Fruit fly (Drosophila melanogaster) whole organism, embryonic: Measurements from ENCODE around the gene baf.

Experiments used
- Blimp-1 ChIP-seq: fragments of 200-800 bp; sonication (Bioruptor generic); optimal IDR thresholded peaks from 3 replicates; lab custom pipeline; 2018; ENCODE audit warnings: missing biosample characterization, missing genetic modification characterization, mild to moderate bottlenecking, moderate library complexity, missing genetic modification reagents
- CG10321 ChIP-seq: fragments of 200-800 bp; sonication (Bioruptor generic); IDR thresholded peaks from 2 replicates; pipeline ENCODE4 v1.3.6; 2022; ENCODE audit warnings: missing biosample characterization, missing genetic modification characterization
- CG12071 ChIP-seq: fragments of 200-800 bp; sonication (Bioruptor generic); optimal IDR thresholded peaks from 3 replicates; lab custom pipeline; 2018; ENCODE audit warnings: missing biosample characterization, mild to moderate bottlenecking, missing genetic modification characterization
- CG12744 ChIP-seq: fragments of 200-800 bp; sonication (Bioruptor generic); optimal IDR thresholded peaks from 2 replicates; lab custom pipeline; 2016; ENCODE audit warnings: missing biosample characterization, missing genetic modification characterization
- CG12942 ChIP-seq: fragments of 200-800 bp; sonication (Bioruptor generic); optimal IDR thresholded peaks from 3 replicates; lab custom pipeline; 2016; ENCODE audit warnings: missing biosample characterization, missing genetic modification characterization
- CG13424 ChIP-seq: fragments of 200-800 bp; sonication (Bioruptor generic); optimal IDR thresholded peaks from 2 replicates; lab custom pipeline; 2019; ENCODE audit warnings: missing biosample characterization, mild to moderate bottlenecking, missing genetic modification characterization, moderate library complexity
- CG13775 ChIP-seq: fragments of 200-800 bp; sonication (Bioruptor generic); optimal IDR thresholded peaks from 3 replicates; lab custom pipeline; 2017; ENCODE audit warnings: missing biosample characterization, mild to moderate bottlenecking, missing genetic modification characterization
- CG13894 ChIP-seq: fragments of 200-800 bp; sonication (Bioruptor generic); optimal IDR thresholded peaks from 3 replicates; lab custom pipeline; 2018; ENCODE audit warnings: missing biosample characterization, mild to moderate bottlenecking, missing genetic modification characterization, moderate library complexity
- CG17359 ChIP-seq: fragments of 200-800 bp; sonication (Bioruptor generic); optimal IDR thresholded peaks from 3 replicates; lab custom pipeline; 2018; ENCODE audit warnings: missing biosample characterization, mild to moderate bottlenecking, missing genetic modification characterization, moderate library complexity
- CG17829 ChIP-seq: fragments of 200-800 bp; optimal IDR thresholded peaks from 2 replicates; lab custom pipeline; 2019; ENCODE audit warnings: missing biosample characterization, mild to moderate bottlenecking, missing genetic modification characterization, moderate library complexity
- CG1792 ChIP-seq: fragments of 200-800 bp; sonication (Bioruptor generic); optimal IDR thresholded peaks from 2 replicates; lab custom pipeline; 2016; ENCODE audit warnings: missing biosample characterization, missing genetic modification characterization
- CG34422 ChIP-seq: fragments of 200-800 bp; sonication (Bioruptor generic); IDR thresholded peaks from 3 replicates; pipeline ENCODE4 v1.3.6; 2022; ENCODE audit warnings: missing biosample characterization, missing genetic modification characterization
- CG3726 ChIP-seq: fragments of 200-800 bp; sonication (Bioruptor generic); IDR thresholded peaks from 3 replicates; pipeline ENCODE4, ENCODE4 v1.3.6; 2022; ENCODE audit warnings: missing biosample characterization, missing genetic modification characterization
- CG4404 ChIP-seq: fragments of 200-800 bp; sonication (Bioruptor generic); IDR thresholded peaks from 2 replicates; pipeline ENCODE4 v1.3.6; 2022; ENCODE audit warnings: missing biosample characterization, missing genetic modification characterization
- CG4617 ChIP-seq: fragments of 200-800 bp; sonication (Bioruptor generic); optimal IDR thresholded peaks from 3 replicates; lab custom pipeline; 2016; ENCODE audit warnings: missing biosample characterization, missing genetic modification characterization, borderline replicate concordance
- CG5953 ChIP-seq: fragments of 200-800 bp; sonication (Bioruptor generic); IDR thresholded peaks from 2 replicates; pipeline ENCODE4 v1.3.6; 2022; ENCODE audit warnings: missing biosample characterization, missing genetic modification characterization
- CG6791 ChIP-seq: fragments of 200-800 bp; sonication (Bioruptor generic); IDR thresholded peaks from 3 replicates; pipeline ENCODE4 v1.3.6; 2022; ENCODE audit warnings: missing biosample characterization, missing genetic modification characterization; ENCODE audit not compliant: partially characterized antibody
- CG7839 ChIP-seq: fragments of 200-800 bp; sonication (Bioruptor generic); optimal IDR thresholded peaks from 3 replicates; lab custom pipeline; 2018; ENCODE audit warnings: missing biosample characterization, mild to moderate bottlenecking, missing genetic modification characterization, moderate library complexity
- CG8089 ChIP-seq: fragments of 200-800 bp; sonication (Bioruptor generic); optimal IDR thresholded peaks from 3 replicates; lab custom pipeline; 2016; ENCODE audit warnings: missing biosample characterization, missing genetic modification characterization
- Dip2 ChIP-seq: fragments of 200-800 bp; sonication (Bioruptor generic); IDR thresholded peaks from 2 replicates; pipeline ENCODE4 v1.3.6; 2022; ENCODE audit warnings: missing biosample characterization, missing genetic modification characterization
- Doc2 ChIP-seq: fragments of 200-800 bp; sonication (Bioruptor generic); IDR thresholded peaks from 2 replicates; pipeline ENCODE4 v1.3.6; 2022; ENCODE audit warnings: missing biosample characterization, missing genetic modification characterization
- Ets97D ChIP-seq: fragments of 200-800 bp; sonication (Bioruptor generic); optimal IDR thresholded peaks from 3 replicates; lab custom pipeline; 2016; ENCODE audit warnings: missing biosample characterization, missing genetic modification characterization
- Gug ChIP-seq: fragments of 200-800 bp; sonication (Bioruptor generic); IDR thresholded peaks from 4 replicates; pipeline ENCODE4 v1.3.6; 2022; ENCODE audit warnings: missing biosample characterization, missing genetic modification characterization
- Lim3 ChIP-seq: fragments of 200-800 bp; sonication (Bioruptor generic); IDR thresholded peaks from 2 replicates; pipeline ENCODE4 v1.3.6; 2022; ENCODE audit warnings: missing biosample characterization, missing genetic modification characterization
- Mad ChIP-seq: fragments of 200-800 bp; sonication (Bioruptor generic); optimal IDR thresholded peaks from 2 replicates; lab custom pipeline; 2016; ENCODE audit warnings: missing biosample characterization, missing genetic modification characterization
- Mrtf ChIP-seq: fragments of 200-800 bp; sonication (Bioruptor generic); IDR thresholded peaks from 3 replicates; pipeline ENCODE4 v1.3.6; 2022; ENCODE audit warnings: missing biosample characterization, missing genetic modification characterization
- Spps ChIP-seq: fragments of 200-800 bp; sonication (Bioruptor generic); optimal IDR thresholded peaks from 2 replicates; lab custom pipeline; 2018; ENCODE audit warnings: missing biosample characterization, mild to moderate bottlenecking, missing genetic modification characterization
- Vsx1 ChIP-seq: fragments of 200-800 bp; sonication (Bioruptor generic); optimal IDR thresholded peaks from 2 replicates; lab custom pipeline; 2017; ENCODE audit warnings: missing biosample characterization, mild to moderate bottlenecking, missing genetic modification characterization, missing genetic modification reagents
- abd-A ChIP-seq: fragments of 200-800 bp; sonication (Bioruptor generic); optimal IDR thresholded peaks from 3 replicates; lab custom pipeline; 2019; ENCODE audit warnings: missing biosample characterization, mild to moderate bottlenecking, missing genetic modification characterization, moderate library complexity
- ac ChIP-seq: fragments of 200-800 bp; sonication (Bioruptor generic); optimal IDR thresholded peaks from 3 replicates; lab custom pipeline; 2017; ENCODE audit warnings: missing biosample characterization, mild to moderate bottlenecking, missing genetic modification characterization
- corto ChIP-seq: fragments of 200-800 bp; sonication (Bioruptor generic); optimal IDR thresholded peaks from 2 replicates; lab custom pipeline; 2016; ENCODE audit warnings: missing biosample characterization, mild to moderate bottlenecking, missing genetic modification characterization, moderate library complexity
- croc ChIP-seq: fragments of 200-800 bp; sonication (Bioruptor generic); conservative IDR thresholded peaks from 3 replicates; pipeline ENCODE4 v1.3.6; 2022; ENCODE audit warnings: missing biosample characterization, missing genetic modification characterization
- cwo ChIP-seq: fragments of 200-800 bp; sonication (Bioruptor generic); optimal IDR thresholded peaks from 3 replicates; lab custom pipeline; 2017; ENCODE audit warnings: missing biosample characterization, missing genetic modification characterization, mild to moderate bottlenecking, moderate library complexity, missing genetic modification reagents
- dan ChIP-seq: fragments of 200-800 bp; sonication (Bioruptor generic); IDR thresholded peaks from 2 replicates; pipeline ENCODE4 v1.3.6; 2022; ENCODE audit warnings: missing biosample characterization, missing genetic modification characterization
- dimm ChIP-seq: fragments of 200-800 bp; sonication (Bioruptor generic); IDR thresholded peaks from 2 replicates; pipeline ENCODE4 v1.3.6; 2022; ENCODE audit warnings: missing biosample characterization, missing genetic modification characterization
- dmrt99B ChIP-seq: fragments of 200-800 bp; sonication (Bioruptor generic); optimal IDR thresholded peaks from 2 replicates; lab custom pipeline; 2018; ENCODE audit warnings: missing biosample characterization, mild to moderate bottlenecking, missing genetic modification characterization, moderate library complexity
- dysf ChIP-seq: fragments of 200-800 bp; sonication (Bioruptor generic); IDR thresholded peaks from 3 replicates; pipeline ENCODE4 v1.3.6; 2022; ENCODE audit warnings: missing biosample characterization, missing genetic modification characterization
- eyg ChIP-seq: fragments of 200-800 bp; sonication (Bioruptor generic); optimal IDR thresholded peaks from 3 replicates; lab custom pipeline; 2016; ENCODE audit warnings: missing biosample characterization, missing genetic modification characterization
- gro ChIP-seq: fragments of 200-800 bp; sonication (Bioruptor generic); optimal IDR thresholded peaks from 2 replicates; lab custom pipeline; 2016; ENCODE audit warnings: missing biosample characterization, missing genetic modification characterization
- gsb ChIP-seq: fragments of 200-800 bp; sonication (Bioruptor generic); IDR thresholded peaks from 2 replicates; pipeline ENCODE4 v1.3.6; 2022; ENCODE audit warnings: missing biosample characterization, missing genetic modification characterization
- jumu ChIP-seq: fragments of 200-800 bp; sonication (Bioruptor generic); optimal IDR thresholded peaks from 3 replicates; lab custom pipeline; 2016; ENCODE audit warnings: missing biosample characterization, missing genetic modification characterization
- kni ChIP-seq: fragments of 200-800 bp; sonication (Bioruptor generic); optimal IDR thresholded peaks from 3 replicates; lab custom pipeline; 2017; ENCODE audit warnings: mild to moderate bottlenecking, missing biosample characterization, missing genetic modification reagents, missing genetic modification characterization
- knrl ChIP-seq: fragments of 200-800 bp; sonication (Bioruptor generic); IDR thresholded peaks from 3 replicates; pipeline ENCODE4 v1.3.6; 2022; ENCODE audit warnings: missing biosample characterization, missing genetic modification characterization; ENCODE audit not compliant: partially characterized antibody
- pzg ChIP-seq: fragments of 200-800 bp; sonication (Bioruptor generic); optimal IDR thresholded peaks from 3 replicates; lab custom pipeline; 2018; ENCODE audit warnings: missing biosample characterization, mild to moderate bottlenecking, missing genetic modification characterization, moderate library complexity
- sens ChIP-seq: fragments of 200-800 bp; sonication (Bioruptor generic); peaks from one replicate; lab custom pipeline; 2016; ENCODE audit warnings: missing biosample characterization, missing genetic modification characterization
- tgo ChIP-seq: fragments of 200-800 bp; sonication (Bioruptor generic); IDR thresholded peaks from 3 replicates; pipeline ENCODE4 v1.3.6; 2022; ENCODE audit warnings: missing biosample characterization, missing genetic modification characterization
- tna ChIP-seq: fragments of 200-800 bp; sonication (Bioruptor generic); IDR thresholded peaks from 2 replicates; pipeline ENCODE4 v1.3.6; 2022; ENCODE audit warnings: missing biosample characterization, missing genetic modification characterization; ENCODE audit not compliant: partially characterized antibody
- unpg ChIP-seq: fragments of 200-800 bp; sonication (Bioruptor generic); optimal IDR thresholded peaks from 3 replicates; lab custom pipeline; 2018; ENCODE audit warnings: missing biosample characterization, mild to moderate bottlenecking, missing genetic modification characterization, moderate library complexity
- zen2 ChIP-seq: fragments of 200-800 bp; sonication (Bioruptor generic); IDR thresholded peaks from 3 replicates; pipeline ENCODE4 v1.3.6; 2022; ENCODE audit warnings: missing biosample characterization, missing genetic modification characterization; ENCODE audit not compliant: partially characterized antibody

The baf gene

dm6 chr2L:7984059-7984800 lies 45.0 kb upstream of the baf start, which contains the start of gene Snoo (continued):
- no peak for TF ChIP-seq Lim3 (GFP tag; lab: Robert Waterston, UW)
- TF ChIP-seq CG12942 = no peak
- no peak for TF ChIP-seq Vsx1
- no peak for TF ChIP-seq Gug (GFP tag; lab: Robert Waterston, UW)
- no peak for TF ChIP-seq CG10321 (GFP tag; lab: Robert Waterston, UW)
- no peak; the same call in 1 of the 2 replicates for TF ChIP-seq CG5953
- peak; percentile 10 for TF ChIP-seq Ets97D (GFP tag; lab: Kevin White, UChicago)
- no peak for TF ChIP-seq CG4404 (GFP tag; lab: Robert Waterston, UW)
- TF ChIP-seq corto (GFP tag; lab: Kevin White, UChicago) = no peak
- peak; percentile 24 for TF ChIP-seq CG17829
- no peak for TF ChIP-seq Mrtf (GFP tag; lab: Robert Waterston, UW)
- no peak for TF ChIP-seq tgo (GFP tag; lab: Robert Waterston, UW)
- TF ChIP-seq gsb = no peak
- TF ChIP-seq dysf = no peak
- TF ChIP-seq Spps = no peak
- no peak for TF ChIP-seq CG8089 (GFP tag; lab: Kevin White, UChicago)
- peak; percentile 64; the same call in 2 of the 3 replicates for TF ChIP-seq zen2 (GFP tag; lab: Robert Waterston, UW)
- TF ChIP-seq CG34422 (GFP tag; lab: Robert Waterston, UW) = peak; percentile 23; the same call in 1 of the 3 replicates
- TF ChIP-seq CG17359 = no peak
- no peak for TF ChIP-seq CG1792
- no peak for TF ChIP-seq ac
- TF ChIP-seq jumu (GFP tag; lab: Kevin White, UChicago) = no peak
- no peak for TF ChIP-seq sens (GFP tag; lab: Kevin White, UChicago)
- no peak for TF ChIP-seq croc (GFP tag; lab: Robert Waterston, UW)
- TF ChIP-seq kni = no peak
- no peak for TF ChIP-seq dimm (GFP tag; lab: Robert Waterston, UW)
- TF ChIP-seq Dip2 (GFP tag; lab: Robert Waterston, UW) = no peak
- no peak for TF ChIP-seq CG12744 (GFP tag; lab: Kevin White, UChicago)
- peak; percentile 3 for TF ChIP-seq Blimp-1 (GFP tag; lab: Kevin White, UChicago)
- peak; percentile 12; the same call in 1 of the 2 replicates for TF ChIP-seq tna
- 0 out of 3 replicates have a peak, but pooled peaks have one; percentile 7 for TF ChIP-seq knrl
- TF ChIP-seq unpg (GFP tag; lab: Kevin White, UChicago) = no peak
- no peak for TF ChIP-seq CG13424 (tag; lab: Kevin White, UChicago)
- peak; percentile 22 for TF ChIP-seq Mad
- TF ChIP-seq eyg (GFP tag; lab: Kevin White, UChicago) = no peak
- TF ChIP-seq CG3726 (GFP tag; lab: Robert Waterston, UW) = no peak
- no peak for TF ChIP-seq CG4617 (GFP tag; lab: Kevin White, UChicago)
- no peak for TF ChIP-seq CG12071
- peak; percentile 88 for TF ChIP-seq pzg (GFP tag; lab: Kevin White, UChicago)
- TF ChIP-seq dmrt99B (tag; lab: Kevin White, UChicago) = no peak
- TF ChIP-seq CG7839 (tag; lab: Kevin White, UChicago) = no peak
- no peak for TF ChIP-seq CG13775 (GFP tag; lab: Kevin White, UChicago)
- TF ChIP-seq dan (GFP tag; lab: Robert Waterston, UW) = no peak
- TF ChIP-seq CG6791 (GFP tag; lab: Robert Waterston, UW) = peak; percentile 59; the same call in 1 of the 3 replicates
- TF ChIP-seq gro (GFP tag; lab: Kevin White, UChicago) = peak; percentile 40
- peak; percentile 87 for TF ChIP-seq cwo
- peak; percentile 28 for TF ChIP-seq abd-A (tag; lab: Kevin White, UChicago)
- TF ChIP-seq Doc2 = no peak
- peak; percentile 13 for TF ChIP-seq CG13894 (tag; lab: Kevin White, UChicago)
